In genomic region chr3L:22346566-22347146, dm6 we compare ENCODE assay signal across 4 fruit fly cellular contexts.
TF ChIP-seq lines count a peak whose summit lies in the region.

No protein-coding gene starts in this region.

- no peak for TF ChIP-seq CTCF in whole organism, embryonic (GFP tag; optimal IDR thresholded peaks at IDR 0.05; lab: Kevin White, UChicago)

TF ChIP-seq in whole organism, embryonic, 481 proteins besides CTCF, POLR2A, EP300 and RAD21 (continues in another document):
- TF ChIP-seq sna (GFP tag; IDR thresholded peaks at IDR 0.05; lab: Robert Waterston, UW; ENCODE audit: partially characterized antibody) (no peak), disco-r (GFP tag; optimal IDR thresholded peaks at IDR 0.05; lab: Kevin White, UChicago) (no peak), CG11247 (GFP tag; IDR thresholded peaks at IDR 0.05; lab: Robert Waterston, UW) (no peak), CG12744 (GFP tag; optimal IDR thresholded peaks at IDR 0.05; lab: Kevin White, UChicago) (no peak), CG16813 (GFP tag; IDR thresholded peaks at IDR 0.05; lab: Robert Waterston, UW; ENCODE audit: partially characterized antibody) (no peak), Trl (optimal IDR thresholded peaks at IDR 0.05; lab: Kevin White, UChicago) (peak; percentile 23 to 25), Trl (GFP tag; optimal IDR thresholded peaks at IDR 0.05; lab: Kevin White, UChicago) (no peak), ci (GFP tag; IDR thresholded peaks at IDR 0.05; lab: Robert Waterston, UW) (no peak), nerfin-1 (tag; optimal IDR thresholded peaks at IDR 0.05; lab: Kevin White, UChicago) (no peak), br (optimal IDR thresholded peaks at IDR 0.05; lab: Kevin White, UChicago) (no peak), tx (GFP tag; optimal IDR thresholded peaks at IDR 0.05; lab: Kevin White, UChicago) (no peak), Asciz (GFP tag; optimal IDR thresholded peaks at IDR 0.05; lab: Kevin White, UChicago) (no peak), CG8290 (GFP tag; optimal IDR thresholded peaks at IDR 0.05; lab: Kevin White, UChicago) (no peak), CG8290 (tag; optimal IDR thresholded peaks at IDR 0.05; lab: Kevin White, UChicago) (peak in 1 of 2 experiments; percentile 17), HLH3B (GFP tag; IDR thresholded peaks at IDR 0.05; lab: Robert Waterston, UW) (no peak), CG13287 (GFP tag; IDR thresholded peaks at IDR 0.05; lab: Robert Waterston, UW; ENCODE audit: partially characterized antibody) (no peak), CG42726 (GFP tag; IDR thresholded peaks at IDR 0.05; lab: Robert Waterston, UW; ENCODE audit: partially characterized antibody) (no peak), CG1832 (GFP tag; optimal IDR thresholded peaks at IDR 0.05; lab: Kevin White, UChicago) (peak; percentile 50), jigr1 (GFP tag; IDR thresholded peaks at IDR 0.05; lab: Robert Waterston, UW) (no peak), Med (GFP tag; lab: Kevin White, UChicago) (peak; percentile 43), Ets65A (GFP tag; lab: Kevin White, UChicago) (peak; percentile 23), CG6654 (GFP tag; optimal IDR thresholded peaks at IDR 0.05; lab: Kevin White, UChicago) (no peak), wor (GFP tag; IDR thresholded peaks at IDR 0.05; lab: Robert Waterston, UW) (no peak), CG4820 (GFP tag; optimal IDR thresholded peaks at IDR 0.05; lab: Kevin White, UChicago) (no peak)

TF ChIP-seq in whole organism, prepupa, 60 proteins besides CTCF, POLR2A, EP300 and RAD21:
- TF ChIP-seq CG15336 (GFP tag; IDR thresholded peaks at IDR 0.05; lab: Robert Waterston, UW) (no peak), CG32006 (GFP tag; optimal IDR thresholded peaks at IDR 0.05; lab: Kevin White, UChicago) (no peak), svp (GFP tag; lab: Kevin White, UChicago) (peak; percentile 25), CG9139 (GFP tag; optimal IDR thresholded peaks at IDR 0.05; lab: Kevin White, UChicago) (peak; percentile 1), Blimp-1 (GFP tag; optimal IDR thresholded peaks at IDR 0.05; lab: Kevin White, UChicago) (no peak), salr (GFP tag; optimal IDR thresholded peaks at IDR 0.05; lab: Kevin White, UChicago) (peak in 1 of 2 experiments; percentile 23), Gug (GFP tag; IDR thresholded peaks at IDR 0.05; lab: Robert Waterston, UW) (no peak), CG10669 (GFP tag; optimal IDR thresholded peaks at IDR 0.05; lab: Kevin White, UChicago) (no peak), Sox14 (GFP tag; optimal IDR thresholded peaks at IDR 0.05; lab: Kevin White, UChicago) (no peak), fd59A (GFP tag; optimal IDR thresholded peaks at IDR 0.05; lab: Kevin White, UChicago) (peak; percentile 19), CG3919 (GFP tag; optimal IDR thresholded peaks at IDR 0.05; lab: Kevin White, UChicago) (peak; percentile 21), esn (GFP tag; optimal IDR thresholded peaks at IDR 0.05; lab: Kevin White, UChicago) (no peak)

TF ChIP-seq in whole organism, pupa, 21 proteins besides CTCF, POLR2A, EP300 and RAD21:
- TF ChIP-seq CG8159 (tag; optimal IDR thresholded peaks at IDR 0.05; lab: Kevin White, UChicago) (peak; percentile 11), Pif1B (GFP tag; optimal IDR thresholded peaks at IDR 0.05; lab: Kevin White, UChicago) (no peak)

TF ChIP-seq in whole organism, wandering third instar larva, 38 proteins besides CTCF, POLR2A, EP300 and RAD21:
- TF ChIP-seq Abd-B (GFP tag; optimal IDR thresholded peaks at IDR 0.05; lab: Kevin White, UChicago) (no peak), Myc (optimal IDR thresholded peaks at IDR 0.05; lab: Kevin White, UChicago) (peak; percentile 27), N (GFP tag; optimal IDR thresholded peaks at IDR 0.05; lab: Kevin White, UChicago) (peak; percentile 56), sage (GFP tag; optimal IDR thresholded peaks at IDR 0.05; lab: Kevin White, UChicago) (no peak)
